Fruit fly (Drosophila melanogaster): ENCODE data around the gene CG6678.
A peak's percentile ranks its signal among the peaks of the same experiment; 100 is the strongest.

Gene CG6678

dm6 chr3R:21852579-21853233 lies 34.1 kb upstream of the CG6678 start (continued):
- peak; percentile 27; the same call in 1 of the 3 replicates for TF ChIP-seq ci (GFP tag; IDR thresholded peaks at IDR 0.05)
- peak; percentile 31 for TF ChIP-seq CG30403 (GFP tag; optimal IDR thresholded peaks at IDR 0.05)
- TF ChIP-seq Meics (GFP tag; optimal IDR thresholded peaks at IDR 0.05): peak; percentile 59
- no peak for TF ChIP-seq gt (GFP tag; IDR thresholded peaks at IDR 0.05)
- TF ChIP-seq CG32772 (GFP tag; IDR thresholded peaks at IDR 0.05): no peak
- no peak for TF ChIP-seq luna (GFP tag; optimal IDR thresholded peaks at IDR 0.05)
- TF ChIP-seq CG10321 (GFP tag; IDR thresholded peaks at IDR 0.05): no peak
- TF ChIP-seq crp (GFP tag; optimal IDR thresholded peaks at IDR 0.05): no peak
- TF ChIP-seq nerfin-1 (tag; optimal IDR thresholded peaks at IDR 0.05): no peak
- peak; percentile 23 for TF ChIP-seq pho (GFP tag; optimal IDR thresholded peaks at IDR 0.05)
- TF ChIP-seq CG17359 (tag; optimal IDR thresholded peaks at IDR 0.05): peak; percentile 10
- no peak for TF ChIP-seq CG11723 (GFP tag; optimal IDR thresholded peaks at IDR 0.05)
- peak; percentile 37 for TF ChIP-seq CG3281 (GFP tag; optimal IDR thresholded peaks at IDR 0.05)
- TF ChIP-seq CG3163 (GFP tag; optimal IDR thresholded peaks at IDR 0.05): peak; percentile 6
- TF ChIP-seq ssp (GFP tag; IDR thresholded peaks at IDR 0.05): no peak
- peak; percentile 26; the same call in 1 of the 2 replicates for TF ChIP-seq Xrp1 (GFP tag; IDR thresholded peaks at IDR 0.05)
- TF ChIP-seq dati (GFP tag; IDR thresholded peaks at IDR 0.05): no peak
- TF ChIP-seq C15 (GFP tag; IDR thresholded peaks at IDR 0.05): no peak
- no peak for TF ChIP-seq Doc2 (GFP tag; IDR thresholded peaks at IDR 0.05)
- no peak for TF ChIP-seq yki (optimal IDR thresholded peaks at IDR 0.05)
- no peak for TF ChIP-seq CG7745 (tag; optimal IDR thresholded peaks at IDR 0.05)
- no peak for TF ChIP-seq br (optimal IDR thresholded peaks at IDR 0.05)
- TF ChIP-seq CG1792 (GFP tag; optimal IDR thresholded peaks at IDR 0.05): no peak
- TF ChIP-seq D19A (tag; optimal IDR thresholded peaks at IDR 0.05): peak; percentile 89
- no peak for TF ChIP-seq tin (GFP tag; optimal IDR thresholded peaks at IDR 0.05)
- TF ChIP-seq CG3065 (GFP tag; optimal IDR thresholded peaks at IDR 0.05): no peak
- TF ChIP-seq CG14050 (GFP tag; IDR thresholded peaks at IDR 0.05): no peak
- no peak for TF ChIP-seq pum (GFP tag; optimal IDR thresholded peaks at IDR 0.05)
- TF ChIP-seq grau (tag; optimal IDR thresholded peaks at IDR 0.05): peak; percentile 39
- peak; percentile 3 for TF ChIP-seq Ssrp (tag; optimal IDR thresholded peaks at IDR 0.05)
- peak; percentile 11 for TF ChIP-seq CG17568 (GFP tag; optimal IDR thresholded peaks at IDR 0.05)
- peak; percentile 57 for TF ChIP-seq CG11504 (tag; optimal IDR thresholded peaks at IDR 0.05)
- TF ChIP-seq lmd (GFP tag; IDR thresholded peaks at IDR 0.05): 0 out of 2 replicates have a peak, but pooled peaks have one; percentile 43
- peak; percentile 10 for TF ChIP-seq Deaf1 (tag; optimal IDR thresholded peaks at IDR 0.05)
- TF ChIP-seq lab (GFP tag; optimal IDR thresholded peaks at IDR 0.05): peak; percentile 52
- TF ChIP-seq schlank (tag; optimal IDR thresholded peaks at IDR 0.05): no peak
- no peak for TF ChIP-seq nerfin-2 (GFP tag; IDR thresholded peaks at IDR 0.05; ENCODE audit: partially characterized antibody)
- TF ChIP-seq CG8290 (GFP tag; optimal IDR thresholded peaks at IDR 0.05): no peak
- TF ChIP-seq CG8290 (tag; optimal IDR thresholded peaks at IDR 0.05): no peak
- TF ChIP-seq CG17361 (GFP tag; IDR thresholded peaks at IDR 0.05): 0 out of 3 replicates have a peak, but pooled peaks have one; percentile 31
- no peak for TF ChIP-seq TFAM (GFP tag; optimal IDR thresholded peaks at IDR 0.05)
- no peak for TF ChIP-seq tx (GFP tag; optimal IDR thresholded peaks at IDR 0.05)
- TF ChIP-seq CG17385 (GFP tag; optimal IDR thresholded peaks at IDR 0.05): peak; percentile 26
- TF ChIP-seq tio (GFP tag; optimal IDR thresholded peaks at IDR 0.05): no peak
- no peak for TF ChIP-seq CG15073 (GFP tag; optimal IDR thresholded peaks at IDR 0.05)
- peak; percentile 16 for TF ChIP-seq CG12104 (GFP tag; optimal IDR thresholded peaks at IDR 0.05)
- TF ChIP-seq D (optimal IDR thresholded peaks at IDR 0.05): no peak
- no peak for TF ChIP-seq D (GFP tag; optimal IDR thresholded peaks at IDR 0.05)
- TF ChIP-seq sima (GFP tag; optimal IDR thresholded peaks at IDR 0.05): no peak
- no peak for TF ChIP-seq dan (GFP tag; IDR thresholded peaks at IDR 0.05)
- TF ChIP-seq wdn (GFP tag; IDR thresholded peaks at IDR 0.05): no peak
- no peak for TF ChIP-seq Awh (GFP tag; IDR thresholded peaks at IDR 0.05)
